Worm (Caenorhabditis elegans) whole organism, L3 larva: ENCODE data around the gene Y55B1BR.6.

ENCODE experiments used
- R02D3.7 ChIP-seq: fragments of 150-350 bp; optimal IDR thresholded peaks from 2 replicates; lab custom pipeline; 2014; ENCODE audit warnings: missing biosample characterization, missing genetic modification characterization
- ZK546.5 ChIP-seq: sonication (generic microtip); optimal IDR thresholded peaks from 2 replicates; lab custom pipeline; 2017; ENCODE audit warnings: missing biosample characterization, missing genetic modification characterization
- aly-2 ChIP-seq: fragments of 150-350 bp; optimal IDR thresholded peaks from 2 replicates; lab custom pipeline; 2014; ENCODE audit warnings: missing biosample characterization, missing genetic modification characterization
- ama-1 ChIP-seq: fragments of 150-350 bp; optimal IDR thresholded peaks from 2 replicates; lab custom pipeline; 2018
- ceh-16 ChIP-seq: sonication (generic microtip); optimal IDR thresholded peaks from 2 replicates; lab custom pipeline; 2017; ENCODE audit warnings: missing biosample characterization, missing genetic modification characterization
- ceh-28 ChIP-seq: fragments of 150-350 bp; optimal IDR thresholded peaks from 2 replicates; lab custom pipeline; 2014; ENCODE audit warnings: missing biosample characterization, missing genetic modification reagents, missing genetic modification characterization
- ceh-82 ChIP-seq: fragments of 150-350 bp; optimal IDR thresholded peaks from 2 replicates; lab custom pipeline; 2014; ENCODE audit warnings: missing biosample characterization, missing genetic modification characterization
- ceh-9 ChIP-seq: sonication (generic microtip); optimal IDR thresholded peaks from 2 replicates; lab custom pipeline; 2018; ENCODE audit warnings: missing biosample characterization, missing genetic modification characterization
- daf-12 ChIP-seq: fragments of 150-350 bp; optimal IDR thresholded peaks from 2 replicates; lab custom pipeline; 2014; ENCODE audit warnings: missing biosample characterization, missing genetic modification reagents, missing genetic modification characterization
- egl-5 ChIP-seq: fragments of 150-350 bp; optimal IDR thresholded peaks from 2 replicates; lab custom pipeline; 2017; ENCODE audit warnings: missing biosample characterization, missing genetic modification reagents, missing genetic modification characterization, inconsistent platforms
- elt-1 ChIP-seq: fragments of 150-350 bp; optimal IDR thresholded peaks from 2 replicates; lab custom pipeline; 2014; ENCODE audit warnings: missing biosample characterization, missing genetic modification characterization
- elt-2 ChIP-seq: sonication (generic microtip); optimal IDR thresholded peaks from 2 replicates; lab custom pipeline; 2016; ENCODE audit warnings: missing genetic modification reagents, mild to moderate bottlenecking, missing genetic modification characterization, missing compliant biosample characterization
- elt-3 ChIP-seq, 3 experiments: fragments of 150-350 bp in 1 of 3; sonication (generic microtip) in 2 of 3; optimal IDR thresholded peaks; 2 replicates in 2 of 3; 4 replicates in 1 of 3; lab custom pipeline; 2014 to 2017; ENCODE audit warnings: missing biosample characterization in 3 of 3, missing genetic modification characterization in 3 of 3
- fkh-10 ChIP-seq: sonication (generic microtip); optimal IDR thresholded peaks from 2 replicates; lab custom pipeline; 2017; ENCODE audit warnings: missing biosample characterization, missing genetic modification reagents, missing genetic modification characterization
- hmg-11 ChIP-seq: sonication (generic microtip); optimal IDR thresholded peaks from 2 replicates; lab custom pipeline; 2016; ENCODE audit warnings: missing genetic modification characterization, missing compliant biosample characterization
- jun-1 ChIP-seq: fragments of 150-350 bp; optimal IDR thresholded peaks from 2 replicates; lab custom pipeline; 2014; ENCODE audit warnings: missing biosample characterization, missing genetic modification reagents, missing genetic modification characterization
- lin-15B ChIP-seq: fragments of 150-350 bp; optimal IDR thresholded peaks from 2 replicates; lab custom pipeline; 2014; ENCODE audit warnings: missing biosample characterization, missing genetic modification characterization
- lin-39 ChIP-seq: fragments of 150-350 bp; optimal IDR thresholded peaks from 2 replicates; lab custom pipeline; 2018; ENCODE audit warnings: missing biosample characterization, missing genetic modification reagents, missing genetic modification characterization
- lsy-12 ChIP-seq: sonication (generic microtip); optimal IDR thresholded peaks from 2 replicates; lab custom pipeline; 2016; ENCODE audit warnings: mild to moderate bottlenecking, missing genetic modification characterization, missing compliant biosample characterization
- mdl-1 ChIP-seq: fragments of 150-350 bp; optimal IDR thresholded peaks from 2 replicates; lab custom pipeline; 2014; ENCODE audit warnings: missing biosample characterization, missing genetic modification characterization
- mml-1 ChIP-seq: fragments of 150-350 bp; sonication (generic microtip); optimal IDR thresholded peaks from 3 replicates; lab custom pipeline; 2014; ENCODE audit warnings: missing biosample characterization, missing genetic modification characterization
- nfya-1 ChIP-seq: sonication (generic microtip); optimal IDR thresholded peaks from 2 replicates; lab custom pipeline; 2017; ENCODE audit warnings: missing genetic modification characterization, mild to moderate bottlenecking, missing compliant biosample characterization, antibody characterized with exemption, moderate library complexity; ENCODE audit not compliant: insufficient read depth
- nhr-12 ChIP-seq: fragments of 150-350 bp; optimal IDR thresholded peaks from 2 replicates; lab custom pipeline; 2014; ENCODE audit warnings: missing biosample characterization, missing genetic modification characterization
- nhr-23 ChIP-seq: fragments of 150-350 bp; optimal IDR thresholded peaks from 2 replicates; lab custom pipeline; 2014; ENCODE audit warnings: missing biosample characterization, missing genetic modification reagents, missing genetic modification characterization
- nhr-25 ChIP-seq: sonication (generic microtip); optimal IDR thresholded peaks from 2 replicates; lab custom pipeline; 2017; ENCODE audit warnings: missing biosample characterization, missing genetic modification characterization
- nhr-28 ChIP-seq: fragments of 150-350 bp; optimal IDR thresholded peaks from 2 replicates; lab custom pipeline; 2014; ENCODE audit warnings: missing biosample characterization, missing genetic modification characterization
- nhr-43 ChIP-seq: sonication (generic microtip); optimal IDR thresholded peaks from 2 replicates; lab custom pipeline; 2016; ENCODE audit warnings: mild to moderate bottlenecking, missing genetic modification characterization, missing compliant biosample characterization; ENCODE audit not compliant: poor library complexity, severe bottlenecking
- nhr-77 ChIP-seq: fragments of 150-350 bp; optimal IDR thresholded peaks from 2 replicates; lab custom pipeline; 2014; ENCODE audit warnings: missing biosample characterization, missing genetic modification characterization
- pha-4 ChIP-seq: fragments of 150-350 bp; optimal IDR thresholded peaks from 2 replicates; lab custom pipeline; 2014; ENCODE audit warnings: missing biosample characterization, missing genetic modification reagents, missing genetic modification characterization
- sea-2 ChIP-seq: fragments of 150-350 bp; sonication (generic microtip); optimal IDR thresholded peaks from 4 replicates; lab custom pipeline; 2014; ENCODE audit warnings: missing biosample characterization, missing genetic modification reagents, missing genetic modification characterization
- skn-1 ChIP-seq: fragments of 150-350 bp; optimal IDR thresholded peaks from 2 replicates; lab custom pipeline; 2014; ENCODE audit warnings: missing biosample characterization, missing genetic modification characterization
- tbx-2 ChIP-seq: sonication (generic microtip); optimal IDR thresholded peaks from 2 replicates; lab custom pipeline; 2016; ENCODE audit warnings: mild to moderate bottlenecking, missing genetic modification characterization, missing compliant biosample characterization
- unc-39 ChIP-seq: sonication (generic microtip); optimal IDR thresholded peaks from 4 replicates; lab custom pipeline; 2017; ENCODE audit warnings: missing biosample characterization, missing genetic modification characterization
- unc-62 ChIP-seq: fragments of 150-350 bp; sonication (generic microtip); optimal IDR thresholded peaks from 4 replicates; lab custom pipeline; 2014; ENCODE audit warnings: missing biosample characterization, missing genetic modification reagents, missing genetic modification characterization
- zag-1 ChIP-seq: fragments of 150-350 bp; optimal IDR thresholded peaks from 2 replicates; lab custom pipeline; 2014; ENCODE audit warnings: missing biosample characterization, missing genetic modification characterization
- ztf-4 ChIP-seq: fragments of 150-350 bp; optimal IDR thresholded peaks from 2 replicates; lab custom pipeline; 2014; ENCODE audit warnings: missing biosample characterization, missing genetic modification characterization

Y55B1BR.6 gene

DNA sequence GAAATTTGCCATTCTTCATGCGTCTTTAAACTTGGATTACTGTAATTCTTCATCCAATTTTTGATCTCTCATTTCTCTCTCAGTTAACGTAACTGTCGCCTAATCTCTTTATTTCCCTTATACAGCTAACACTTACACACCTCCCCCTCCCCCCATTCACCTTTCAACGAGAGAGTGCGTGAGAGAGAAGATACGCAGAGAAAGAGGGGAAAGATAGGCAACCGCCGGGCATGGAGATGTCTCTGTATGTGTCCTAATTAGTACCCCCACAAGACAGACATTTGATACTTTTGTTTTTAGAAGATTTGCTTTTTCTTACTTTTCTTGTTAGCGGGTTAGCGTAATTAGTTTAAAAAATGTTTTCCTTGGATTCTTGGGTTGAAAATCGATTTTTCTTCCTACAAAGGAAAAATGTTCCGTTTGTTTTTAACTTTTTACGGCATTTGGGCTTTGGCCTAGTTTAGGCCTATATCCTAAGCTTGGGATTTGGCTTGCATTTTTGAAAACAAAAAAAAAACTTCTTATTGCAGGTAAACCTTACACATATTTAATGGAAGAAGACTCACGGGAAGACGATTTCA is 29.2 kb downstream of the Y55B1BR.6 start, which contains the start of gene affl-2:
TSS of gene affl-2 (plus strand) at position 531 of the 581 bp plus-strand sequence.
- TF ChIP-seq nhr-23 (tag; lab: Kevin White, UChicago): peak; percentile 63
- TF ChIP-seq hmg-11 (tag; lab: Kevin White, UChicago): peak; percentile 40
- TF ChIP-seq nhr-25 (tag; lab: Kevin White, UChicago): peak; percentile 47
- TF ChIP-seq daf-12: no peak
- peak; percentile 8 for TF ChIP-seq sea-2 (GFP tag; lab: Kevin White, UChicago)
- TF ChIP-seq, all 47 proteins: peak for 4

ce11 chrIII:432988-433387 is 30.6 kb downstream of the Y55B1BR.6 start:
- TF ChIP-seq zag-1 (tag; lab: Kevin White, UChicago) (no peak), egl-5 (no peak), hmg-11 (tag; lab: Kevin White, UChicago) (peak; percentile 80), lin-39 (tag; lab: Kevin White, UChicago) (peak; percentile 81), daf-12 (no peak), ceh-16 (tag; lab: Kevin White, UChicago) (no peak), pha-4 (tag; lab: Kevin White, UChicago) (peak; percentile 42), lsy-12 (tag; lab: Kevin White, UChicago) (peak; percentile 35), nhr-25 (tag; lab: Kevin White, UChicago) (peak; percentile 78), R02D3.7 (tag; lab: Kevin White, UChicago) (peak; percentile 60), unc-39 (tag; lab: Kevin White, UChicago) (no peak), nhr-23 (tag; lab: Kevin White, UChicago) (peak; percentile 70), ceh-28 (peak; percentile 68), nhr-43 (tag; lab: Kevin White, UChicago) (peak; percentile 51), lin-15B (tag; lab: Kevin White, UChicago) (peak; percentile 32), jun-1 (tag; lab: Kevin White, UChicago) (peak; percentile 45), nfya-1 (tag; lab: Kevin White, UChicago) (peak; percentile 78), elt-2 (tag; lab: Kevin White, UChicago) (peak; percentile 56), ceh-82 (tag; lab: Kevin White, UChicago) (peak; percentile 2)

ce11 chrIII:429038-429437 is 34.6 kb downstream of the Y55B1BR.6 start, which contains the start of gene cec-8:
Gene cec-8, plus strand, starts transcription at chrIII:429338.
- TF ChIP-seq ama-1 (lab: Kevin White, UChicago) (no peak), egl-5 (no peak), ceh-82 (tag; lab: Kevin White, UChicago) (no peak), elt-1 (tag; lab: Kevin White, UChicago) (no peak), pha-4 (tag; lab: Kevin White, UChicago) (no peak), ceh-9 (tag; lab: Kevin White, UChicago) (no peak), daf-12 (no peak), unc-62 (GFP tag; lab: Kevin White, UChicago) (no peak)

DNA sequence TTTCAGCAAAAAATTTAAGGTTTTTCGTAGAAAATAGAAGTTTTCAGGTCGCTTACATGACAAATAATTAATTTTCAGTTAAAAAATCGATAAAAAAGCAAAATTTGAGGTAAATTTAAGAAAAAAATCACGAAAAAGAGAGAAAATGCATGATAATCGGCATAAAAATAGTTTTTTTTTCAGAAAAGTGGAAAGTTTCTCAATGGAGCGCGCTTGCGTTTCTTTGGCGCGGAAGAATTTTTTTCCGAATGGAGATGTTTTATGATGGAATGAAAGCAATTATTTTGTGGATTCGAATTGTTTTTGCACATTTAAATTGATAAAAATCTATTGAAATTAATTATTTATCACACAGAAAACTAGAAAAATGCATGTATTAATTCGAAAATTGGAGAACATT is 39.7 kb downstream of the Y55B1BR.6 start:
- TF ChIP-seq mml-1 (tag; lab: Kevin White, UChicago): no peak
- TF ChIP-seq zag-1 (tag; lab: Kevin White, UChicago): no peak
- peak; percentile 38 for TF ChIP-seq pha-4 (tag; lab: Kevin White, UChicago)
- peak; percentile 52 for TF ChIP-seq lin-15B (tag; lab: Kevin White, UChicago)
- TF ChIP-seq unc-39 (tag; lab: Kevin White, UChicago): no peak
- no peak for TF ChIP-seq nhr-28 (tag; lab: Kevin White, UChicago)
- TF ChIP-seq mdl-1: no peak
- no peak for TF ChIP-seq tbx-2 (tag; lab: Kevin White, UChicago)
- TF ChIP-seq aly-2 (tag; lab: Kevin White, UChicago): no peak
- TF ChIP-seq, all 47 proteins: peak for 2

- TF ChIP-seq elt-2 (tag; lab: Kevin White, UChicago) (peak; percentile 58), nhr-12 (tag; lab: Kevin White, UChicago) (no peak), pha-4 (tag; lab: Kevin White, UChicago) (peak; percentile 70)
Observed at ce11 chrIII:422553-422952, 41.1 kb downstream of the Y55B1BR.6 start.

ce11 chrIII:418649-419048 is 45.0 kb downstream of the Y55B1BR.6 start, which contains the start of gene stim-1:
Gene stim-1, minus strand, starts transcription at chrIII:418749.
- no peak for TF ChIP-seq ama-1 (lab: Kevin White, UChicago)
- TF ChIP-seq ceh-16 (tag; lab: Kevin White, UChicago): no peak
- TF ChIP-seq egl-5: no peak
- no peak for TF ChIP-seq ceh-28
- no peak for TF ChIP-seq elt-3 (tag; optimal IDR thresholded peaks at IDR 0.05; lab: Kevin White, UChicago)
- TF ChIP-seq nhr-28 (tag; lab: Kevin White, UChicago): no peak
- no peak for TF ChIP-seq nhr-43 (tag; lab: Kevin White, UChicago)
- TF ChIP-seq pha-4 (tag; lab: Kevin White, UChicago): no peak
- no peak for TF ChIP-seq ztf-4 (tag; lab: Kevin White, UChicago)
- TF ChIP-seq ZK546.5 (tag; lab: Kevin White, UChicago): no peak
- no peak for TF ChIP-seq fkh-10 (GFP tag; lab: Kevin White, UChicago)
- no peak for TF ChIP-seq sea-2 (GFP tag; lab: Kevin White, UChicago)
- TF ChIP-seq nhr-77 (tag; lab: Kevin White, UChicago): no peak
- TF ChIP-seq skn-1 (tag; lab: Kevin White, UChicago): no peak
- no peak for TF ChIP-seq nhr-25 (tag; lab: Kevin White, UChicago)
- TF ChIP-seq, all 47 proteins: peak for 0
